Fruit fly (Drosophila melanogaster) whole organism, prepupa: ENCODE data around the gene GAPsec.

Experiments
- Blimp-1 ChIP-seq: fragments of 200-800 bp; sonication (Bioruptor generic); optimal IDR thresholded peaks from 3 replicates; lab custom pipeline; 2017; ENCODE audit warnings: missing biosample characterization, missing genetic modification characterization, mild to moderate bottlenecking, moderate library complexity, missing genetic modification reagents
- CG10631 ChIP-seq: fragments of 200-800 bp; sonication (Bioruptor generic); optimal IDR thresholded peaks from 2 replicates; lab custom pipeline; 2016; ENCODE audit warnings: missing biosample characterization, missing genetic modification characterization
- CG11762 ChIP-seq: fragments of 200-800 bp; sonication (Bioruptor generic); optimal IDR thresholded peaks from 3 replicates; lab custom pipeline; 2016; ENCODE audit warnings: missing biosample characterization, missing genetic modification characterization; ENCODE audit not compliant: insufficient read depth
- CG11902 ChIP-seq: fragments of 200-800 bp; sonication (Bioruptor generic); optimal IDR thresholded peaks from 3 replicates; lab custom pipeline; 2016; ENCODE audit warnings: missing biosample characterization, missing genetic modification characterization
- CG1621 ChIP-seq: fragments of 200-800 bp; sonication (Bioruptor generic); optimal IDR thresholded peaks from 3 replicates; lab custom pipeline; 2018; ENCODE audit warnings: missing biosample characterization, mild to moderate bottlenecking, missing genetic modification characterization
- CG16779 ChIP-seq: fragments of 200-800 bp; sonication (Bioruptor generic); optimal IDR thresholded peaks from 3 replicates; lab custom pipeline; 2017; ENCODE audit warnings: missing biosample characterization, mild to moderate bottlenecking, missing genetic modification characterization
- CG3032 ChIP-seq: fragments of 200-800 bp; optimal IDR thresholded peaks from 2 replicates; lab custom pipeline; 2019; ENCODE audit warnings: missing biosample characterization, mild to moderate bottlenecking, missing genetic modification characterization, moderate library complexity
- CG31627 ChIP-seq: fragments of 200-800 bp; sonication (Bioruptor generic); optimal IDR thresholded peaks from 3 replicates; lab custom pipeline; 2016; ENCODE audit warnings: missing biosample characterization, missing genetic modification characterization
- CG32006 ChIP-seq: fragments of 200-800 bp; sonication (Bioruptor generic); optimal IDR thresholded peaks from 3 replicates; lab custom pipeline; 2017; ENCODE audit warnings: missing biosample characterization, mild to moderate bottlenecking, missing genetic modification characterization
- CG34406 ChIP-seq: fragments of 200-800 bp; sonication (Bioruptor generic); optimal IDR thresholded peaks from 3 replicates; lab custom pipeline; 2016; ENCODE audit warnings: missing biosample characterization, missing genetic modification characterization
- CG6163 ChIP-seq: fragments of 200-800 bp; sonication (Bioruptor generic); IDR thresholded peaks from 3 replicates; pipeline ENCODE4 v1.3.6; 2022; ENCODE audit warnings: missing biosample characterization, missing genetic modification characterization
- CG6792 ChIP-seq: fragments of 200-800 bp; sonication (Bioruptor generic); optimal IDR thresholded peaks from 3 replicates; lab custom pipeline; 2016; ENCODE audit warnings: missing biosample characterization, missing genetic modification characterization
- CG6808 ChIP-seq: fragments of 200-800 bp; sonication (Bioruptor generic); optimal IDR thresholded peaks from 3 replicates; lab custom pipeline; 2017; ENCODE audit warnings: missing biosample characterization, missing genetic modification characterization, mild to moderate bottlenecking, moderate library complexity, missing genetic modification reagents
- CG6854 ChIP-seq: fragments of 200-800 bp; sonication (Bioruptor generic); optimal IDR thresholded peaks from 2 replicates; lab custom pipeline; 2017; ENCODE audit warnings: missing biosample characterization, mild to moderate bottlenecking, missing genetic modification characterization
- CG7368 ChIP-seq: fragments of 200-800 bp; sonication (Bioruptor generic); optimal IDR thresholded peaks from 3 replicates; lab custom pipeline; 2016; ENCODE audit warnings: missing biosample characterization, missing genetic modification characterization
- CG8119 ChIP-seq: fragments of 200-800 bp; sonication (Bioruptor generic); IDR thresholded peaks from 3 replicates; pipeline ENCODE4 v1.3.6; 2022; ENCODE audit warnings: missing biosample characterization, missing genetic modification characterization
- CG8319 ChIP-seq: fragments of 200-800 bp; sonication (Bioruptor generic); optimal IDR thresholded peaks from 3 replicates; lab custom pipeline; 2016; ENCODE audit warnings: missing biosample characterization, missing genetic modification characterization
- CG8632 ChIP-seq: fragments of 200-800 bp; sonication (Bioruptor generic); optimal IDR thresholded peaks from 3 replicates; lab custom pipeline; 2016; ENCODE audit warnings: missing biosample characterization, missing genetic modification characterization
- CG9139 ChIP-seq: fragments of 200-800 bp; sonication (Bioruptor generic); optimal IDR thresholded peaks from 3 replicates; lab custom pipeline; 2017; ENCODE audit warnings: missing biosample characterization, mild to moderate bottlenecking, missing genetic modification characterization
- Eip75B ChIP-seq: fragments of 200-800 bp; sonication (Bioruptor generic); optimal IDR thresholded peaks from 3 replicates; lab custom pipeline; 2016; ENCODE audit warnings: missing biosample characterization, missing genetic modification characterization
- Eip93F ChIP-seq: fragments of 200-800 bp; sonication (Bioruptor generic); optimal IDR thresholded peaks from 2 replicates; lab custom pipeline; 2016; ENCODE audit warnings: missing biosample characterization, mild to moderate bottlenecking, missing genetic modification characterization
- Ets21C ChIP-seq: fragments of 200-800 bp; sonication (Bioruptor generic); optimal IDR thresholded peaks from 3 replicates; lab custom pipeline; 2016; ENCODE audit warnings: missing biosample characterization, missing genetic modification characterization
- Gug ChIP-seq: fragments of 200-800 bp; sonication (Bioruptor generic); IDR thresholded peaks from 2 replicates; pipeline ENCODE4 v1.3.6; 2022; ENCODE audit warnings: missing biosample characterization, missing genetic modification characterization
- Hr38 ChIP-seq: sonication (Bioruptor generic); optimal IDR thresholded peaks from 2 replicates; lab custom pipeline; 2016; ENCODE audit warnings: missing biosample characterization, missing genetic modification characterization
- Hr39 ChIP-seq: fragments of 200-800 bp; sonication (Bioruptor generic); optimal IDR thresholded peaks from 2 replicates; lab custom pipeline; 2016; ENCODE audit warnings: missing biosample characterization, missing genetic modification characterization
- Lpt ChIP-seq: fragments of 200-800 bp; sonication (Bioruptor generic); optimal IDR thresholded peaks from 3 replicates; lab custom pipeline; 2016; ENCODE audit warnings: missing biosample characterization, missing genetic modification characterization
- Met ChIP-seq: fragments of 200-800 bp; sonication (Bioruptor generic); optimal IDR thresholded peaks from 3 replicates; lab custom pipeline; 2016; ENCODE audit warnings: missing biosample characterization, missing genetic modification characterization
- OdsH ChIP-seq: fragments of 200-800 bp; sonication (Bioruptor generic); optimal IDR thresholded peaks from 3 replicates; lab custom pipeline; 2016; ENCODE audit warnings: missing biosample characterization, missing genetic modification characterization
- Smox ChIP-seq: fragments of 200-800 bp; sonication (Bioruptor generic); optimal IDR thresholded peaks from 3 replicates; lab custom pipeline; 2016; ENCODE audit warnings: missing biosample characterization, missing genetic modification characterization
- Sox102F ChIP-seq: fragments of 200-800 bp; sonication (Bioruptor generic); optimal IDR thresholded peaks from 2 replicates; lab custom pipeline; 2016; ENCODE audit warnings: missing biosample characterization, mild to moderate bottlenecking, missing genetic modification characterization
- Sox14 ChIP-seq: fragments of 200-800 bp; sonication (Bioruptor generic); optimal IDR thresholded peaks from 3 replicates; lab custom pipeline; 2016; ENCODE audit warnings: missing biosample characterization, missing genetic modification characterization
- Sox15 ChIP-seq: fragments of 200-800 bp; sonication (Bioruptor generic); optimal IDR thresholded peaks from 3 replicates; lab custom pipeline; 2016; ENCODE audit warnings: missing biosample characterization, missing genetic modification characterization
- achi ChIP-seq: fragments of 200-800 bp; sonication (Bioruptor generic); optimal IDR thresholded peaks from 3 replicates; lab custom pipeline; 2016; ENCODE audit warnings: missing biosample characterization, missing genetic modification characterization
- acj6 ChIP-seq: fragments of 200-800 bp; sonication (Bioruptor generic); optimal IDR thresholded peaks from 3 replicates; lab custom pipeline; 2016; ENCODE audit warnings: missing biosample characterization, missing genetic modification characterization
- cyc ChIP-seq: fragments of 200-800 bp; sonication (Bioruptor generic); optimal IDR thresholded peaks from 3 replicates; lab custom pipeline; 2016; ENCODE audit warnings: missing biosample characterization, missing genetic modification characterization
- dac ChIP-seq: fragments of 200-800 bp; sonication (Bioruptor generic); optimal IDR thresholded peaks from 2 replicates; lab custom pipeline; 2017; ENCODE audit warnings: missing biosample characterization, mild to moderate bottlenecking, missing genetic modification characterization
- dsx ChIP-seq: fragments of 200-800 bp; optimal IDR thresholded peaks from 3 replicates; lab custom pipeline; 2019; ENCODE audit warnings: missing biosample characterization, mild to moderate bottlenecking, missing genetic modification characterization, moderate library complexity; ENCODE audit not compliant: poor library complexity, severe bottlenecking
- eg ChIP-seq: fragments of 200-800 bp; sonication (Bioruptor generic); IDR thresholded peaks from 3 replicates; pipeline ENCODE4 v1.3.6; 2022; ENCODE audit warnings: missing biosample characterization, missing genetic modification characterization
- fd85E ChIP-seq: fragments of 200-800 bp; sonication (Bioruptor generic); optimal IDR thresholded peaks from 3 replicates; lab custom pipeline; 2016; ENCODE audit warnings: missing biosample characterization, missing genetic modification characterization
- fkh ChIP-seq: fragments of 200-800 bp; sonication (Bioruptor generic); optimal IDR thresholded peaks from 3 replicates; lab custom pipeline; 2017; ENCODE audit warnings: missing biosample characterization, mild to moderate bottlenecking, missing genetic modification characterization, moderate library complexity
- lz ChIP-seq: fragments of 200-800 bp; sonication (Bioruptor generic); optimal IDR thresholded peaks from 3 replicates; lab custom pipeline; 2016; ENCODE audit warnings: missing biosample characterization, missing genetic modification characterization
- net ChIP-seq: fragments of 200-800 bp; sonication (Bioruptor generic); optimal IDR thresholded peaks from 3 replicates; lab custom pipeline; 2016; ENCODE audit warnings: missing biosample characterization, missing genetic modification characterization
- pdm3 ChIP-seq: fragments of 200-800 bp; sonication (Bioruptor generic); optimal IDR thresholded peaks from 3 replicates; lab custom pipeline; 2016; ENCODE audit warnings: missing biosample characterization, missing genetic modification characterization
- salr ChIP-seq, 2 experiments: fragments of 200-800 bp; sonication (Bioruptor generic); optimal IDR thresholded peaks; 3 replicates each; lab custom pipeline; 2016 to 2018; ENCODE audit warnings: missing biosample characterization in 2 of 2, missing genetic modification characterization in 2 of 2, mild to moderate bottlenecking in 1 of 2
- ss ChIP-seq, 2 experiments: fragments of 200-800 bp; sonication (Bioruptor generic); optimal IDR thresholded peaks; 2 replicates in 1 of 2; 3 replicates in 1 of 2; lab custom pipeline; 2017 to 2018; ENCODE audit warnings: mild to moderate bottlenecking in 2 of 2, missing biosample characterization in 2 of 2, missing genetic modification characterization in 2 of 2, moderate library complexity in 1 of 2
- topi ChIP-seq: fragments of 200-800 bp; sonication (Bioruptor generic); optimal IDR thresholded peaks from 3 replicates; lab custom pipeline; 2016; ENCODE audit warnings: missing biosample characterization, missing genetic modification characterization

GAPsec gene

dm6 chr3L:8623702-8624421, at the start of gene GAPsec, which contains the start of gene Zasp66:
Gene GAPsec (minus strand): TSS chr3L:8623901.
Gene Zasp66 (plus strand): TSS chr3L:8624371.
- TF ChIP-seq CG8119 (GFP tag; lab: Robert Waterston, UW) (no peak), CG6792 (GFP tag; lab: Kevin White, UChicago) (no peak), Sox14 (peak; percentile 60), net (GFP tag; lab: Kevin White, UChicago) (no peak), cyc (GFP tag; lab: Kevin White, UChicago) (no peak), CG32006 (GFP tag; lab: Kevin White, UChicago) (no peak), pdm3 (no peak), Gug (GFP tag; lab: Robert Waterston, UW) (no peak)

dm6 chr3L:8672199-8673059, 48.7 kb upstream of the GAPsec start:
- TF ChIP-seq ss (GFP tag; optimal IDR thresholded peaks at IDR 0.05; lab: Kevin White, UChicago), result no peak
- no peak for TF ChIP-seq fd85E (GFP tag; lab: Kevin White, UChicago)
- TF ChIP-seq CG16779 (tag; lab: Kevin White, UChicago), result no peak
- peak; percentile 47 for TF ChIP-seq CG10631 (GFP tag; lab: Kevin White, UChicago)
- peak; percentile 2 for TF ChIP-seq dac (GFP tag; lab: Kevin White, UChicago)
- peak; percentile 73 for TF ChIP-seq Met (GFP tag; lab: Kevin White, UChicago)
- no peak for TF ChIP-seq CG6854 (GFP tag; lab: Kevin White, UChicago)
- peak; percentile 35 for TF ChIP-seq Blimp-1 (GFP tag; lab: Kevin White, UChicago)
- TF ChIP-seq CG11762 (GFP tag; lab: Kevin White, UChicago), result peak; percentile 46
- peak; percentile 79 for TF ChIP-seq CG8119 (GFP tag; lab: Robert Waterston, UW)
- peak; percentile 5 for TF ChIP-seq Sox15
- TF ChIP-seq CG7368 (GFP tag; lab: Kevin White, UChicago), result peak; percentile 23
- TF ChIP-seq net (GFP tag; lab: Kevin White, UChicago), result peak; percentile 59
- TF ChIP-seq Smox (GFP tag; lab: Kevin White, UChicago), result peak; percentile 69
- peak; percentile 55 for TF ChIP-seq OdsH
- peak; percentile 61 for TF ChIP-seq Ets21C
- TF ChIP-seq Eip75B, result peak; percentile 39
- TF ChIP-seq CG34406 (GFP tag; lab: Kevin White, UChicago), result peak; percentile 57
- no peak for TF ChIP-seq Eip93F (GFP tag; lab: Kevin White, UChicago)
- peak; percentile 23 for TF ChIP-seq CG8632 (GFP tag; lab: Kevin White, UChicago)
- TF ChIP-seq CG11902 (GFP tag; lab: Kevin White, UChicago), result peak; percentile 28
- peak; percentile 55 for TF ChIP-seq CG31627 (GFP tag; lab: Kevin White, UChicago)
- no peak for TF ChIP-seq Hr38 (GFP tag; lab: Kevin White, UChicago)
- TF ChIP-seq Hr39, result peak; percentile 54
- no peak for TF ChIP-seq CG1621 (tag; lab: Kevin White, UChicago)
- TF ChIP-seq Sox102F (GFP tag; lab: Kevin White, UChicago), result peak; percentile 62
- TF ChIP-seq eg (GFP tag; lab: Robert Waterston, UW), result peak; percentile 84
- TF ChIP-seq fkh (GFP tag; lab: Kevin White, UChicago), result no peak
- TF ChIP-seq pdm3, result peak; percentile 67
- TF ChIP-seq CG6792 (GFP tag; lab: Kevin White, UChicago), result peak; percentile 56
- TF ChIP-seq dsx (GFP tag; lab: Kevin White, UChicago), result peak; percentile 24
- TF ChIP-seq CG8319, result no peak
- no peak for TF ChIP-seq CG6808 (GFP tag; lab: Kevin White, UChicago)
- TF ChIP-seq CG9139, result no peak
- TF ChIP-seq Lpt, result no peak
- TF ChIP-seq Gug (GFP tag; lab: Robert Waterston, UW), result no peak
- peak; percentile 41 for TF ChIP-seq achi
- TF ChIP-seq lz, result peak; percentile 78
- peak in 1 of 2 experiments; percentile 9 for TF ChIP-seq salr (GFP tag; optimal IDR thresholded peaks at IDR 0.05; lab: Kevin White, UChicago)
- TF ChIP-seq topi (GFP tag; lab: Kevin White, UChicago), result peak; percentile 80
- no peak for TF ChIP-seq CG3032 (tag; lab: Kevin White, UChicago)
- TF ChIP-seq CG6163 (GFP tag; lab: Robert Waterston, UW), result peak; percentile 55; the same call in 1 of the 3 replicates
- TF ChIP-seq acj6 (GFP tag; lab: Kevin White, UChicago), result peak; percentile 50
